Fruit fly (Drosophila melanogaster) whole organism, wandering third instar larva: ENCODE results near the gene Prtl99C.

Experiments used
- Abd-B ChIP-seq: fragments of >200 bp; optimal IDR thresholded peaks from 2 replicates; lab custom pipeline; 2017; ENCODE audit warnings: missing biosample characterization, missing genetic modification characterization
- CG32264 ChIP-seq: fragments of 200-800 bp; sonication (Bioruptor generic); optimal IDR thresholded peaks from 2 replicates; lab custom pipeline; 2016; ENCODE audit warnings: missing biosample characterization, missing genetic modification characterization
- CG9705 ChIP-seq: fragments of 200-800 bp; sonication (Bioruptor generic); optimal IDR thresholded peaks from 2 replicates; lab custom pipeline; 2018; ENCODE audit warnings: missing biosample characterization, mild to moderate bottlenecking, missing genetic modification characterization
- CrebA ChIP-seq: fragments of 200-800 bp; sonication (Bioruptor generic); optimal IDR thresholded peaks from 2 replicates; lab custom pipeline; 2016; ENCODE audit warnings: missing biosample characterization, mild to moderate bottlenecking, missing genetic modification characterization, borderline replicate concordance
- Dfd ChIP-seq: fragments of >200 bp; optimal IDR thresholded peaks from 2 replicates; lab custom pipeline; 2017; ENCODE audit warnings: missing biosample characterization, missing genetic modification characterization
- Dif ChIP-seq: fragments of 200-275, 200-300 bp; sonication (Bioruptor generic); optimal IDR thresholded peaks from 2 replicates; lab custom pipeline; 2018; ENCODE audit warnings: missing biosample characterization, missing genetic modification characterization; ENCODE audit not compliant: partially characterized antibody
- GATAd ChIP-seq: sonication (Bioruptor generic); optimal IDR thresholded peaks from 2 replicates; lab custom pipeline; 2016; ENCODE audit warnings: missing biosample characterization, missing genetic modification characterization
- HLH106 ChIP-seq: fragments of 200-800 bp; optimal IDR thresholded peaks from 3 replicates; lab custom pipeline; 2019; ENCODE audit warnings: missing biosample characterization, mild to moderate bottlenecking, missing genetic modification characterization, moderate library complexity
- Hnf4 ChIP-seq: fragments of 200-800 bp; sonication (Bioruptor generic); optimal IDR thresholded peaks from 2 replicates; lab custom pipeline; 2016; ENCODE audit warnings: missing biosample characterization, mild to moderate bottlenecking, missing genetic modification characterization
- Hr78 ChIP-seq: fragments of >200 bp; optimal IDR thresholded peaks from 2 replicates; lab custom pipeline; 2017; ENCODE audit warnings: missing biosample characterization, missing genetic modification characterization
- Hr83 ChIP-seq: fragments of 200-300 bp; sonication (Bioruptor generic); optimal IDR thresholded peaks from 2 replicates; lab custom pipeline; 2016; ENCODE audit warnings: missing biosample characterization, mild to moderate bottlenecking, missing genetic modification characterization, moderate library complexity; ENCODE audit not compliant: poor library complexity, severe bottlenecking
- Jra ChIP-seq: sonication (Bioruptor generic); optimal IDR thresholded peaks from 2 replicates; lab custom pipeline; 2016; ENCODE audit warnings: missing biosample characterization, missing genetic modification characterization
- Mio ChIP-seq: sonication (Bioruptor generic); optimal IDR thresholded peaks from 2 replicates; lab custom pipeline; 2016; ENCODE audit warnings: missing biosample characterization, missing genetic modification characterization
- Myc ChIP-seq: fragments of >200 bp; optimal IDR thresholded peaks from 2 replicates; lab custom pipeline; 2017
- N ChIP-seq: fragments of >200 bp; optimal IDR thresholded peaks from 2 replicates; lab custom pipeline; 2018; ENCODE audit warnings: missing biosample characterization, missing external identifiers, missing genetic modification characterization
- OdsH ChIP-seq: fragments of 200-800 bp; sonication (Bioruptor generic); optimal IDR thresholded peaks from 2 replicates; lab custom pipeline; 2016; ENCODE audit warnings: missing biosample characterization, mild to moderate bottlenecking, missing genetic modification characterization
- Rel ChIP-seq, 2 experiments: fragments of 200-800 bp; sonication (Bioruptor generic) in 1 of 2; optimal IDR thresholded peaks; 2 replicates in 1 of 2; 3 replicates in 1 of 2; lab custom pipeline; 2016 to 2019; ENCODE audit warnings: mild to moderate bottlenecking in 2 of 2, missing biosample characterization in 2 of 2, missing genetic modification characterization in 2 of 2, moderate library complexity in 1 of 2
- Sp1 ChIP-seq: fragments of 200-800 bp; sonication (Bioruptor generic); optimal IDR thresholded peaks from 3 replicates; lab custom pipeline; 2019; ENCODE audit warnings: missing biosample characterization, mild to moderate bottlenecking, missing genetic modification characterization, moderate library complexity
- Vsx2 ChIP-seq: fragments of 200-300, 225-300 bp; sonication (Bioruptor generic); optimal IDR thresholded peaks from 2 replicates; lab custom pipeline; 2018; ENCODE audit warnings: missing biosample characterization, missing genetic modification characterization; ENCODE audit not compliant: partially characterized antibody
- br ChIP-seq: fragments of 200-800 bp; sonication (Bioruptor generic); optimal IDR thresholded peaks from 2 replicates; lab custom pipeline; 2016; ENCODE audit warnings: missing biosample characterization, missing genetic modification characterization
- brk ChIP-seq: fragments of 200-800 bp; sonication (Bioruptor generic); optimal IDR thresholded peaks from 2 replicates; lab custom pipeline; 2016; ENCODE audit warnings: missing biosample characterization, mild to moderate bottlenecking, missing genetic modification characterization
- dl ChIP-seq, 2 experiments: fragments of 175-275, 200-275 bp in 1 of 2; fragments of 200-275 bp in 1 of 2; sonication (Bioruptor generic); optimal IDR thresholded peaks; lab custom pipeline; 2018; ENCODE audit warnings: mild to moderate bottlenecking in 2 of 2, missing biosample characterization in 2 of 2, missing genetic modification characterization in 2 of 2, moderate library complexity in 2 of 2; ENCODE audit not compliant: partially characterized antibody in 2 of 2, insufficient read depth in 1 of 2
- dmrt93B ChIP-seq: fragments of 200-800 bp; sonication (Bioruptor generic); optimal IDR thresholded peaks from 2 replicates; lab custom pipeline; 2018; ENCODE audit warnings: missing biosample characterization, mild to moderate bottlenecking, missing genetic modification characterization
- dsf ChIP-seq: sonication (Bioruptor generic); optimal IDR thresholded peaks from 2 replicates; lab custom pipeline; 2016; ENCODE audit warnings: missing biosample characterization, missing genetic modification characterization, borderline replicate concordance
- ey ChIP-seq: fragments of 200-800 bp; sonication (Bioruptor generic); optimal IDR thresholded peaks from 2 replicates; lab custom pipeline; 2016; ENCODE audit warnings: missing biosample characterization, missing genetic modification characterization
- foxo ChIP-seq, 2 experiments: fragments of 200-800 bp; sonication (Bioruptor generic); optimal IDR thresholded peaks; 2 replicates in 1 of 2; 3 replicates in 1 of 2; lab custom pipeline; 2016 to 2017; ENCODE audit warnings: missing biosample characterization in 2 of 2, missing genetic modification characterization in 2 of 2
- fru ChIP-seq: fragments of 200-800 bp; sonication (Bioruptor generic); optimal IDR thresholded peaks from 3 replicates; lab custom pipeline; 2016; ENCODE audit warnings: missing biosample characterization, mild to moderate bottlenecking, missing genetic modification characterization
- h ChIP-seq: fragments of 200-800 bp; sonication (Bioruptor generic); optimal IDR thresholded peaks from 3 replicates; lab custom pipeline; 2016; ENCODE audit warnings: missing biosample characterization, mild to moderate bottlenecking, missing genetic modification characterization
- jim ChIP-seq: fragments of 175-275, 200-325 bp; sonication (Bioruptor generic); optimal IDR thresholded peaks from 2 replicates; lab custom pipeline; 2016; ENCODE audit warnings: missing biosample characterization, mild to moderate bottlenecking, missing genetic modification characterization
- lola ChIP-seq: fragments of >200 bp; optimal IDR thresholded peaks from 2 replicates; lab custom pipeline; 2017; ENCODE audit warnings: missing biosample characterization, missing genetic modification characterization
- pan ChIP-seq: fragments of >200 bp; optimal IDR thresholded peaks from 2 replicates; lab custom pipeline; 2017
- psq ChIP-seq: fragments of 200-800 bp; sonication (Bioruptor generic); optimal IDR thresholded peaks from 3 replicates; lab custom pipeline; 2017; ENCODE audit warnings: missing biosample characterization, mild to moderate bottlenecking, missing genetic modification characterization, moderate library complexity
- rgr ChIP-seq: fragments of 200-800 bp; sonication (Bioruptor generic); optimal IDR thresholded peaks from 3 replicates; lab custom pipeline; 2016; ENCODE audit warnings: missing biosample characterization, mild to moderate bottlenecking, missing genetic modification characterization
- sage ChIP-seq: fragments of 200-800 bp; sonication (Bioruptor generic); optimal IDR thresholded peaks from 2 replicates; lab custom pipeline; 2016; ENCODE audit warnings: missing biosample characterization, mild to moderate bottlenecking, missing genetic modification characterization
- sv ChIP-seq: fragments of 200-800 bp; sonication (Bioruptor generic); optimal IDR thresholded peaks from 3 replicates; lab custom pipeline; 2016; ENCODE audit warnings: missing biosample characterization, missing genetic modification characterization
- tai ChIP-seq: sonication (Bioruptor generic); optimal IDR thresholded peaks from 2 replicates; lab custom pipeline; 2016; ENCODE audit warnings: missing biosample characterization, missing genetic modification characterization
- usp ChIP-seq: fragments of >200 bp; optimal IDR thresholded peaks from 2 replicates; lab custom pipeline; 2017; ENCODE audit warnings: missing biosample characterization, missing genetic modification characterization
- woc ChIP-seq: sonication (Bioruptor generic); optimal IDR thresholded peaks from 2 replicates; lab custom pipeline; 2016; ENCODE audit warnings: missing biosample characterization, mild to moderate bottlenecking, missing genetic modification characterization

Gene Prtl99C

dm6 chr3R:29866706-29867105 lies 31.0 kb downstream of the Prtl99C start:
- TF ChIP-seq Vsx2 (GFP tag; lab: Kevin White, UChicago) (no peak), dl (GFP tag; optimal IDR thresholded peaks at IDR 0.05; lab: Kevin White, UChicago; ENCODE audit: insufficient read depth in 1 of 2, partially characterized antibody in 2 of 2) (no peak), lola (GFP tag; lab: Kevin White, UChicago) (no peak), OdsH (GFP tag; lab: Kevin White, UChicago) (peak; percentile 41), woc (GFP tag; lab: Kevin White, UChicago) (no peak), Hnf4 (GFP tag; lab: Kevin White, UChicago) (peak; percentile 5), foxo (GFP tag; optimal IDR thresholded peaks at IDR 0.05; lab: Kevin White, UChicago) (peak in 1 of 2 experiments; percentile 4), jim (no peak), Sp1 (peak; percentile 22), HLH106 (tag; lab: Kevin White, UChicago) (no peak), pan (lab: Kevin White, UChicago) (no peak), GATAd (GFP tag; lab: Kevin White, UChicago) (no peak), Hr83 (GFP tag; lab: Kevin White, UChicago) (peak; percentile 69), rgr (GFP tag; lab: Kevin White, UChicago) (peak; percentile 66), Dfd (GFP tag; lab: Kevin White, UChicago) (no peak)
- TF ChIP-seq, all 38 proteins: peak for 6

- TF ChIP-seq Rel (GFP tag; optimal IDR thresholded peaks at IDR 0.05; lab: Kevin White, UChicago) (no peak), Rel (tag; optimal IDR thresholded peaks at IDR 0.05; lab: Kevin White, UChicago) (peak; percentile 99), ey (GFP tag; lab: Kevin White, UChicago) (no peak), jim (no peak), Vsx2 (GFP tag; lab: Kevin White, UChicago) (no peak), brk (GFP tag; lab: Kevin White, UChicago) (no peak), sage (no peak), HLH106 (tag; lab: Kevin White, UChicago) (no peak)
Observed at dm6 chr3R:29867470-29867869, 31.7 kb downstream of the Prtl99C start.

- no peak for TF ChIP-seq brk (GFP tag; lab: Kevin White, UChicago)
- TF ChIP-seq pan (lab: Kevin White, UChicago), result no peak
Observed at dm6 chr3R:29867895-29868294, 32.1 kb downstream of the Prtl99C start.

- TF ChIP-seq fru (GFP tag; lab: Kevin White, UChicago) (peak; percentile 34), foxo (GFP tag; optimal IDR thresholded peaks at IDR 0.05; lab: Kevin White, UChicago) (peak in 1 of 2 experiments; percentile 58), Mio (no peak), br (GFP tag; lab: Kevin White, UChicago) (no peak), jim (no peak), sv (GFP tag; lab: Kevin White, UChicago) (peak; percentile 27), woc (GFP tag; lab: Kevin White, UChicago) (peak; percentile 32), tai (GFP tag; lab: Kevin White, UChicago) (no peak), h (GFP tag; lab: Kevin White, UChicago) (peak; percentile 31), CrebA (no peak), Vsx2 (GFP tag; lab: Kevin White, UChicago) (no peak), sage (peak; percentile 62), Sp1 (peak; percentile 25), CG9705 (GFP tag; lab: Kevin White, UChicago) (peak; percentile 26), dmrt93B (no peak), Myc (lab: Kevin White, UChicago) (no peak), usp (no peak), brk (GFP tag; lab: Kevin White, UChicago) (peak; percentile 86), dsf (GFP tag; lab: Kevin White, UChicago) (peak; percentile 67), CG32264 (GFP tag; lab: Kevin White, UChicago) (no peak), Dif (GFP tag; lab: Kevin White, UChicago) (peak; percentile 6), N (GFP tag; lab: Kevin White, UChicago) (no peak), psq (peak; percentile 32), OdsH (GFP tag; lab: Kevin White, UChicago) (peak; percentile 45), GATAd (GFP tag; lab: Kevin White, UChicago) (peak; percentile 13), Hnf4 (GFP tag; lab: Kevin White, UChicago) (peak; percentile 51), HLH106 (tag; lab: Kevin White, UChicago) (peak; percentile 41), Hr78 (GFP tag; lab: Kevin White, UChicago) (no peak), Abd-B (no peak), Rel (GFP tag; optimal IDR thresholded peaks at IDR 0.05; lab: Kevin White, UChicago) (no peak), Rel (tag; optimal IDR thresholded peaks at IDR 0.05; lab: Kevin White, UChicago) (peak; percentile 74), pan (lab: Kevin White, UChicago) (no peak), lola (GFP tag; lab: Kevin White, UChicago) (no peak), Jra (GFP tag; lab: Kevin White, UChicago) (peak; percentile 89), Hr83 (GFP tag; lab: Kevin White, UChicago) (peak; percentile 58), dl (GFP tag; optimal IDR thresholded peaks at IDR 0.05; lab: Kevin White, UChicago; ENCODE audit: insufficient read depth in 1 of 2, partially characterized antibody in 2 of 2) (no peak), ey (GFP tag; lab: Kevin White, UChicago) (no peak), Dfd (GFP tag; lab: Kevin White, UChicago) (no peak), rgr (GFP tag; lab: Kevin White, UChicago) (no peak)
Observed at dm6 chr3R:29868676-29869349, 33.1 kb downstream of the Prtl99C start, which contains the start of gene Zip99C. TSS of gene Zip99C (minus strand) at chr3R:29868895.
